Fruit fly (Drosophila melanogaster): Measurements from ENCODE around the gene mRpL16.

DNA sequence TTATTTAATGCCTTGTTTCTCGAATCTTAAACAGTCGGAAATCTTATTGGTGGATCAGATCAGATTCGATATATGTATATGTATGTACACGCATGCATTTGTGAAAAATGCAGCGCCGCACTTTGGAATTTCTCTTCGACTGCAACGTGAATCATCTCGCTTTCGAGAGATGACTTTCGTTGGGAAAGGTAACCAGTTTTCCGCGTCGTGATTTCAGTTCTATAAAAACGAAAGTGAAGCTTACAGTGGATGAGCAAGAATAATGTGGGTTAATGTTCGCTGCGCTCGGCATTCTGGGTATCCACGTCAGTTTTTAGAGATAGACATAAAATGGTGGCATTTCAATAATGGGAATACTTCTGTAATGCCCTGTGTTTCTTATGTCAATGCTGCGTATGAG, 33.5 kb upstream of the mRpL16 start:
- TF ChIP-seq CG8478 (optimal IDR thresholded peaks at IDR 0.05) (no peak), CTCF (optimal IDR thresholded peaks at IDR 0.05) (no peak)

All from S2 (cell line).